Worm (Caenorhabditis elegans) whole organism, L2 larva: ENCODE results near the gene tag-124.

Experiments
- R02D3.7 ChIP-seq: fragments of 150-350 bp; optimal IDR thresholded peaks from 2 replicates; lab custom pipeline; 2014; ENCODE audit warnings: missing biosample characterization, missing genetic modification characterization
- Y55F3AM.14 ChIP-seq: fragments of 200-800 bp; sonication (Bioruptor generic); optimal IDR thresholded peaks from 2 replicates; lab custom pipeline; 2018; ENCODE audit warnings: mild to moderate bottlenecking, missing genetic modification characterization, missing compliant biosample characterization
- ZK546.5 ChIP-seq: sonication (generic microtip); optimal IDR thresholded peaks from 2 replicates; lab custom pipeline; 2017; ENCODE audit warnings: missing biosample characterization, missing genetic modification characterization
- ama-1 ChIP-seq: fragments of 150-350 bp; optimal IDR thresholded peaks from 2 replicates; lab custom pipeline; 2018; ENCODE audit warnings: inconsistent platforms
- egl-27 ChIP-seq: sonication (generic microtip); optimal IDR thresholded peaks from 3 replicates; lab custom pipeline; 2017; ENCODE audit warnings: missing biosample characterization, missing genetic modification reagents, missing genetic modification characterization
- elt-1 ChIP-seq: fragments of 150-350 bp; optimal IDR thresholded peaks from 2 replicates; lab custom pipeline; 2014; ENCODE audit warnings: missing biosample characterization, missing genetic modification characterization
- fos-1 ChIP-seq: fragments of 150-350 bp; optimal IDR thresholded peaks from 2 replicates; lab custom pipeline; 2014; ENCODE audit warnings: missing biosample characterization, missing genetic modification characterization
- mdl-1 ChIP-seq, 2 experiments: fragments of 150-350 bp in 1 of 2; sonication (generic microtip) in 1 of 2; optimal IDR thresholded peaks; 2 replicates each; lab custom pipeline; 2017; ENCODE audit warnings: missing biosample characterization in 2 of 2, missing genetic modification characterization in 2 of 2
- nhr-11 ChIP-seq: fragments of 150-350 bp; optimal IDR thresholded peaks from 2 replicates; lab custom pipeline; 2014; ENCODE audit warnings: missing biosample characterization, missing genetic modification characterization
- nhr-25 ChIP-seq: fragments of 150-350 bp; sonication (generic microtip); optimal IDR thresholded peaks from 3 replicates; lab custom pipeline; 2014; ENCODE audit warnings: missing biosample characterization, missing genetic modification characterization
- ztf-11 ChIP-seq: sonication (generic microtip); optimal IDR thresholded peaks from 2 replicates; lab custom pipeline; 2017; ENCODE audit warnings: missing biosample characterization, missing genetic modification characterization
- ztf-4 ChIP-seq: fragments of 150-350 bp; optimal IDR thresholded peaks from 2 replicates; lab custom pipeline; 2014; ENCODE audit warnings: missing biosample characterization, missing genetic modification characterization

DNA sequence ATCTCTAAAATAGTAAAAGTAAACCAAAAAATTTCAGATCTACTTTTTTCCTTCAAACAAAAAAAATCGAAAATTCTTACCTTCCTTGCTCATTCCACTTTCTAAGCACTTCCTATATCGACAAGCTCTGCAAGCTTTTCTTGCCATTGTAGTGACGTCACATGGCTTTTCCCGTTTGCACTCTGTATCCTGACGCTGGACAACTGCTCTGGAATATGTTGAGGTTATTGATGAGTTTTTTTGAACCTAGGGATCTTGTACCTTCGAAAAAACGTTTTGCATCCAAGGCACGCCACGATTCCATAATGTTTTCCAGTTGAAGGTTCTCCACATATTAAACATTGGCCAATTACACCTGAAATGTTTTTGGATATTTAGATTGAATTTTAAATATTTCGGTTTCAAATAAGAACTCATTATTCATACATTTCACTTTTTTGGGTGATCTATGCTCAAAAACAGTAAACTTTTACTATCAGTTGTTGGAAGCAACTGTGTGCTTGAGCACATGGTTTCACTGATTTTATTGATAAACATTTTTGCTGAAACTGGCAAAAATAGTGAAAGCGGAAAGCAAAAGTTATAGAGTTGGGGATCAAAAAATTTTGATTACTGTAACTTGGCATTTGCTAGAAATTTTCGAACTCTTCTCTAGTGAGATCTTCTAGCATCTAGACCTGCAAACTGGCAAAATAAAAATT, 9.1 kb downstream of the tag-124 start:
- TF ChIP-seq elt-1 (tag; lab: Kevin White, UChicago) (no peak), mdl-1 (tag; optimal IDR thresholded peaks at IDR 0.05; lab: Kevin White, UChicago) (no peak), fos-1 (tag; lab: Kevin White, UChicago) (no peak), ztf-11 (tag; lab: Kevin White, UChicago) (no peak), Y55F3AM.14 (GFP tag; lab: Kevin White, UChicago) (no peak), ztf-4 (tag; lab: Kevin White, UChicago) (no peak), ZK546.5 (tag; lab: Kevin White, UChicago) (no peak), nhr-25 (tag; lab: Kevin White, UChicago) (no peak), ama-1 (lab: Kevin White, UChicago) (no peak), nhr-11 (no peak), R02D3.7 (tag; lab: Kevin White, UChicago) (no peak), egl-27 (tag; lab: Kevin White, UChicago) (no peak)
